Worm (Caenorhabditis elegans) whole organism, young adult: ENCODE data around the gene C05C10.3.

Experiments used
- Y95B8A.8 ChIP-seq: fragments of 200-800 bp; sonication (Bioruptor generic); IDR thresholded peaks from 2 replicates; pipeline ENCODE4 v1.3.6; 2022; ENCODE audit warnings: missing genetic modification reagents, missing genetic modification characterization, missing compliant biosample characterization
- ama-1 ChIP-seq, 3 experiments: fragments of 150-350 bp in 1 of 3; sonication (generic microtip) in 2 of 3; optimal IDR thresholded peaks; 2 replicates each; lab custom pipeline; 2014 to 2018; ENCODE audit warnings: missing biosample characterization in 2 of 3, missing genetic modification characterization in 2 of 3, missing genetic modification reagents in 2 of 3
- bed-1 ChIP-seq: fragments of 200-800 bp; sonication (Bioruptor generic); IDR thresholded peaks from 2 replicates; pipeline ENCODE4 v1.3.6; 2022; ENCODE audit warnings: missing genetic modification reagents, missing genetic modification characterization, missing compliant biosample characterization
- gei-17 ChIP-seq: fragments of 200-800 bp; sonication (Bioruptor generic); optimal IDR thresholded peaks from 2 replicates; lab custom pipeline; 2018; ENCODE audit warnings: mild to moderate bottlenecking, missing genetic modification characterization, missing compliant biosample characterization
- unc-62 ChIP-seq: fragments of 150-350 bp; optimal IDR thresholded peaks from 2 replicates; lab custom pipeline; 2014; ENCODE audit warnings: missing biosample characterization, missing genetic modification reagents, missing genetic modification characterization

DNA sequence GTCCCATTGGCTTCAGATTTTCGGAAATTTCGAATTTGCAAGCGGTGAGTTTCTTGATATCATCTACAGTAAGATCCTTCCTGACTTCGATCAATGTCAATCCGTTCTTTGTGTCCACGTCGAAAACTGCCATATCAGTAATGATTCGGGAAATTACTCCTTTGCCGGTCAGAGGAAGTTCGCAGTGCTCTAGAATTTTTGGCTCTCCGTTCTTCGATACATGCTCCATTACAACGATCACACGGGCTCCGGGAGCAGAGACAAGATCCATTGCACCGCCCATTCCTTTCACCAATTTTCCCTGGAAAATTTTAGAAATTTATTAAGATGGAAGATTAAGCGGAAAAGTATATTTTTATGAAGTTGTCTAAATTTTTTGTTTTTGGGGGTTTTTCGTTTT lies 2.1 kb downstream of the C05C10.3 start:
- TF ChIP-seq unc-62 (GFP tag; lab: Kevin White, UChicago) (no peak), ama-1 (optimal IDR thresholded peaks at IDR 0.05; lab: Kevin White, UChicago) (no peak), ama-1 (GFP tag; optimal IDR thresholded peaks at IDR 0.05; lab: Kevin White, UChicago) (no peak), gei-17 (GFP tag; lab: Kevin White, UChicago) (no peak), Y95B8A.8 (GFP tag; lab: Robert Waterston, UW) (no peak), bed-1 (GFP tag; lab: Robert Waterston, UW) (no peak)
